Worm (Caenorhabditis elegans): ENCODE measurements around the gene H41C03.1.

DNA sequence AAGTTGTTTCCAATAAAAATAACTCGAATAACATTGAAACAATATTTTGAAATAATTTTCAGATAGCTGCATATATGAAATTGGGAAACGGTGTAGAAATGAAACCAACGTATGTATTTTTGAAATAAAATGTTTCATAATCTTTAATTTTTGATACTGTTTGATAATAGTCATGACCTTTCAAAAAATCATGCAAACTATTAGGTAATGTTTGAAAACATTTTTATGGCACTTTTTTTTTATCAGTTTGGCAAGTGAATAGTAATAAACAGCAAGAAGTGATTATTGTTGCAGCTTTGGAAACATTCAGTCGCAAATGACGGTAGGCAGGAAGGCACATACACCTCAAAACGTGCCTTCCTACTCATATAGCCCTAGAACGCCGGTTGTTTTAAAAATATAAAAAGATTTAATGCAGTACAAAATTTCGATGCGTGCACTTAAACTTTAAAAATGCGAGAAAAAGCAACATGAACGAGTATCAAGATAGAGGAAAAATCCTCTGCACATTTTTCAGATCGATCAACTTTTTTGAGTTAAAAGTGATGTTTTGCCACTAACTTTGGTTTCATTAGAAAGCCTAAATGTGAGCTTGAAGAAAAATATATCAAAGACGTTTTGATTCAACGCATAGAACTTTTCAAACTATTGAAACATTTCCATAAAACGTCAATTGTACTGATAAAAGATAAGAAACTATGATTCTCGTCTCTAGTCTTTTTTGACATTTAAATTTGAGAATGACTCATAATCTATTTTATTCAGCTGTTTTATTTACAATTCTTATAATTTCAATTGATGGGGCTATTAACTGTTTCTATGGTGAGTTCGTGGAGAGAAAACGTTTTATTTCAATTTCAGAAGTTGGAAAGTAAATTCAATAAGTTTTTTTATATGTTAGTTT lies 11.4 kb downstream of the H41C03.1 start, which contains the start of gene F55C12.19:
- no peak for TF ChIP-seq sptf-1 (tag; optimal IDR thresholded peaks at IDR 0.05)
- TF ChIP-seq lin-13 (GFP tag; optimal IDR thresholded peaks at IDR 0.05) = no peak
- no peak for TF ChIP-seq lin-39 (tag; optimal IDR thresholded peaks at IDR 0.05)
- no peak for TF ChIP-seq alr-1 (tag; optimal IDR thresholded peaks at IDR 0.05; ENCODE audit: borderline replicate concordance)
- TF ChIP-seq jun-1 (tag; optimal IDR thresholded peaks at IDR 0.05) = no peak
- TF ChIP-seq ztf-4 (tag; optimal IDR thresholded peaks at IDR 0.05) = no peak
- TF ChIP-seq egl-27 (tag; optimal IDR thresholded peaks at IDR 0.05) = no peak
- TF ChIP-seq fkh-10 (GFP tag; optimal IDR thresholded peaks at IDR 0.05) = no peak
- no peak for TF ChIP-seq ztf-11 (tag; optimal IDR thresholded peaks at IDR 0.05)
- no peak for TF ChIP-seq lsy-2 (tag; optimal IDR thresholded peaks at IDR 0.05)
- TF ChIP-seq zip-4 (GFP tag; optimal IDR thresholded peaks at IDR 0.05) = no peak
